4 worm cellular contexts compared by ENCODE assay signal in genomic region chrIII:5195690-5196089, ce11.
TF ChIP-seq lines count a peak whose summit lies in the region.

Gene moc-6, plus strand, starts transcription at chrIII:5195990.

TF ChIP-seq in whole organism, L1 larva, 84 proteins besides CTCF, POLR2A, EP300 and RAD21:
- TF ChIP-seq elt-2 (tag; optimal IDR thresholded peaks at IDR 0.05; lab: Kevin White, UChicago) (no peak), elt-3 (tag; optimal IDR thresholded peaks at IDR 0.05; lab: Kevin White, UChicago) (peak in 1 of 6 experiments; percentile 10), nhr-85 (tag; lab: Kevin White, UChicago) (peak; percentile 26), nhr-90 (tag; optimal IDR thresholded peaks at IDR 0.05; lab: Kevin White, UChicago; ENCODE audit: poor library complexity) (no peak), efl-1 (optimal IDR thresholded peaks at IDR 0.05; lab: Kevin White, UChicago) (no peak), efl-1 (GFP tag; optimal IDR thresholded peaks at IDR 0.05 in 1 of 2; lab: Kevin White, UChicago) (peak in 1 of 2 experiments; percentile 66), unc-62 (GFP tag; optimal IDR thresholded peaks at IDR 0.05; lab: Kevin White, UChicago) (no peak), zag-1 (tag; optimal IDR thresholded peaks at IDR 0.05; lab: Kevin White, UChicago) (no peak)

TF ChIP-seq in whole organism, L2 larva, 48 proteins besides CTCF, POLR2A, EP300 and RAD21:
- TF ChIP-seq snpc-4 (tag; optimal IDR thresholded peaks at IDR 0.05; lab: Kevin White, UChicago): no peak
- peak; percentile 32 for TF ChIP-seq C34F6.9 (tag; optimal IDR thresholded peaks at IDR 0.05; lab: Kevin White, UChicago)
- no peak for TF ChIP-seq alr-1 (tag; optimal IDR thresholded peaks at IDR 0.05; lab: Kevin White, UChicago)

TF ChIP-seq in whole organism, L3 larva, 47 proteins besides CTCF, POLR2A, EP300 and RAD21:
- peak; percentile 12 for TF ChIP-seq ceh-28 (tag; optimal IDR thresholded peaks at IDR 0.05; lab: Kevin White, UChicago)
- TF ChIP-seq snpc-4 (tag; optimal IDR thresholded peaks at IDR 0.05; lab: Kevin White, UChicago): no peak

TF ChIP-seq in whole organism, midembryonic, 9 proteins besides CTCF, POLR2A, EP300 and RAD21:
- TF ChIP-seq T22C8.4 (GFP tag; IDR thresholded peaks at IDR 0.05; lab: Robert Waterston, UW): 0 out of 2 replicates have a peak, but pooled peaks have one; percentile 23
- TF ChIP-seq flt-1 (GFP tag; IDR thresholded peaks at IDR 0.05; lab: Robert Waterston, UW): no peak
- no peak for TF ChIP-seq ref-1 (GFP tag; conservative IDR thresholded peaks at IDR 0.05; lab: Robert Waterston, UW)
